Worm (Caenorhabditis elegans) whole organism, young adult: Measurements from ENCODE around the gene fbxa-72.
"Not testable (repeated sequence)": the region's sequence is repeated elsewhere in the genome, so short reads cannot be mapped to it uniquely, and the experiment has no call there.

ENCODE experiments used
- B0261.1 ChIP-seq: sonication (generic microtip); optimal IDR thresholded peaks from 2 replicates; lab custom pipeline; 2016; ENCODE audit warnings: mild to moderate bottlenecking, missing genetic modification characterization, moderate library complexity, missing compliant biosample characterization
- B0336.3 ChIP-seq: fragments of 200-800 bp; sonication (Bioruptor generic); IDR thresholded peaks from 2 replicates; pipeline ENCODE4 v1.3.6; 2022; ENCODE audit warnings: missing genetic modification characterization, missing compliant biosample characterization
- D2030.7 ChIP-seq: fragments of 200-800 bp; sonication (Bioruptor generic); IDR thresholded peaks from 2 replicates; pipeline ENCODE4 v1.3.6; 2022; ENCODE audit warnings: missing genetic modification reagents, missing genetic modification characterization, missing compliant biosample characterization
- F33H1.4 ChIP-seq: fragments of 200-800 bp; sonication (Bioruptor generic); IDR thresholded peaks from 2 replicates; pipeline ENCODE4 v1.3.6; 2022; ENCODE audit warnings: missing genetic modification reagents, missing genetic modification characterization, missing compliant biosample characterization
- F37B4.10 ChIP-seq: fragments of 200-800 bp; sonication (Bioruptor generic); IDR thresholded peaks from 2 replicates; pipeline ENCODE4 v1.3.6; 2022; ENCODE audit warnings: missing genetic modification characterization, missing compliant biosample characterization
- F39B2.1 ChIP-seq: fragments of 200-800 bp; sonication (Bioruptor generic); IDR thresholded peaks from 2 replicates; pipeline ENCODE4 v1.3.6; 2022; ENCODE audit warnings: missing genetic modification reagents, missing genetic modification characterization, missing compliant biosample characterization
- T07F8.4 ChIP-seq: sonication (generic microtip); optimal IDR thresholded peaks from 2 replicates; lab custom pipeline; 2016; ENCODE audit warnings: mild to moderate bottlenecking, missing genetic modification characterization, moderate library complexity, missing compliant biosample characterization
- Y53F4B.3 ChIP-seq: fragments of 200-800 bp; sonication (Bioruptor generic); IDR thresholded peaks from 2 replicates; pipeline ENCODE4 v1.3.6; 2022; ENCODE audit warnings: missing genetic modification reagents, missing genetic modification characterization, missing compliant biosample characterization
- Y53G8AR.9 ChIP-seq: fragments of 200-800 bp; sonication (Bioruptor generic); conservative IDR thresholded peaks from 2 replicates; pipeline ENCODE4 v1.3.6; 2022; ENCODE audit warnings: missing genetic modification reagents, missing genetic modification characterization, missing compliant biosample characterization
- Y67H2A.10 ChIP-seq: fragments of 200-800 bp; sonication (Bioruptor generic); conservative IDR thresholded peaks from 2 replicates; pipeline ENCODE4 v1.3.6; 2022; ENCODE audit warnings: missing genetic modification reagents, missing genetic modification characterization, missing compliant biosample characterization
- ZK185.1 ChIP-seq: sonication (generic microtip); optimal IDR thresholded peaks from 2 replicates; lab custom pipeline; 2016; ENCODE audit warnings: mild to moderate bottlenecking, missing genetic modification characterization, missing compliant biosample characterization; ENCODE audit not compliant: poor library complexity, severe bottlenecking
- aptf-3 ChIP-seq: fragments of 200-800 bp; sonication (Bioruptor generic); IDR thresholded peaks from 2 replicates; pipeline ENCODE4 v1.3.6; 2022; ENCODE audit warnings: missing genetic modification characterization, missing compliant biosample characterization
- attf-3 ChIP-seq: fragments of 200-800 bp; sonication (Bioruptor generic); conservative IDR thresholded peaks from 2 replicates; pipeline ENCODE4 v1.3.6; 2022; ENCODE audit warnings: missing genetic modification reagents, missing genetic modification characterization, missing compliant biosample characterization
- ccch-3 ChIP-seq: fragments of 200-800 bp; sonication (Bioruptor generic); optimal IDR thresholded peaks from 2 replicates; lab custom pipeline; 2018; ENCODE audit warnings: mild to moderate bottlenecking, missing genetic modification characterization, missing compliant biosample characterization
- ceh-40 ChIP-seq: fragments of 200-800 bp; sonication (Bioruptor generic); IDR thresholded peaks from 2 replicates; pipeline ENCODE4 v1.3.6; 2022; ENCODE audit warnings: missing genetic modification characterization, missing compliant biosample characterization
- ceh-79 ChIP-seq: sonication (generic microtip); optimal IDR thresholded peaks from 2 replicates; lab custom pipeline; 2017; ENCODE audit warnings: mild to moderate bottlenecking, missing genetic modification characterization, missing compliant biosample characterization
- dpff-1 ChIP-seq: sonication (generic microtip); optimal IDR thresholded peaks from 2 replicates; lab custom pipeline; 2017; ENCODE audit warnings: mild to moderate bottlenecking, missing genetic modification characterization, missing compliant biosample characterization
- egl-44 ChIP-seq: fragments of 200-800 bp; sonication (Bioruptor generic); IDR thresholded peaks from 2 replicates; pipeline ENCODE4 v1.3.6; 2022; ENCODE audit warnings: missing genetic modification reagents, missing genetic modification characterization, missing compliant biosample characterization
- hmg-20 ChIP-seq: fragments of 200-800 bp; sonication (Bioruptor generic); IDR thresholded peaks from 2 replicates; pipeline ENCODE4 v1.3.6; 2022; ENCODE audit warnings: missing genetic modification reagents, missing genetic modification characterization, missing compliant biosample characterization
- hsf-1 ChIP-seq: fragments of 200-800 bp; sonication (Bioruptor generic); IDR thresholded peaks from 2 replicates; pipeline ENCODE4 v1.3.6; 2022; ENCODE audit warnings: missing genetic modification reagents, missing genetic modification characterization, missing compliant biosample characterization
- lin-26 ChIP-seq: fragments of 200-800 bp; sonication (Bioruptor generic); IDR thresholded peaks from 2 replicates; pipeline ENCODE4 v1.3.6; 2022; ENCODE audit warnings: missing genetic modification reagents, missing genetic modification characterization, missing compliant biosample characterization
- lin-35 ChIP-seq, 3 experiments: fragments of 150-350 bp in 2 of 3; sonication (generic microtip) in 1 of 3; optimal IDR thresholded peaks; 2 replicates each; lab custom pipeline; 2014 to 2018; ENCODE audit warnings: missing biosample characterization in 3 of 3, missing genetic modification characterization in 3 of 3, missing genetic modification reagents in 3 of 3
- mcd-1 ChIP-seq: fragments of 200-800 bp; sonication (Bioruptor generic); IDR thresholded peaks from 2 replicates; pipeline ENCODE4 v1.3.6; 2022; ENCODE audit warnings: missing genetic modification reagents, missing genetic modification characterization, missing compliant biosample characterization
- nfya-2 ChIP-seq: fragments of 200-800 bp; sonication (Bioruptor generic); IDR thresholded peaks from 2 replicates; pipeline ENCODE4 v1.3.6; 2022; ENCODE audit warnings: missing genetic modification reagents, missing genetic modification characterization, missing compliant biosample characterization
- nhr-27 ChIP-seq: fragments of 200-800 bp; sonication (Bioruptor generic); optimal IDR thresholded peaks from 2 replicates; lab custom pipeline; 2018; ENCODE audit warnings: mild to moderate bottlenecking, missing genetic modification characterization, moderate library complexity, missing compliant biosample characterization
- nhr-80 ChIP-seq: sonication (generic microtip); optimal IDR thresholded peaks from 2 replicates; lab custom pipeline; 2016; ENCODE audit warnings: missing genetic modification characterization, missing compliant biosample characterization
- rpc-1 ChIP-seq, 2 experiments: fragments of 150-350 bp in 1 of 2; sonication (generic microtip) in 1 of 2; optimal IDR thresholded peaks; 2 replicates each; lab custom pipeline; 2014 to 2018; ENCODE audit warnings: missing biosample characterization in 1 of 2, missing genetic modification characterization in 1 of 2, missing genetic modification reagents in 1 of 2, missing genotype in 1 of 2
- snpc-1.1 ChIP-seq: sonication (generic microtip); optimal IDR thresholded peaks from 2 replicates; lab custom pipeline; 2017; ENCODE audit warnings: missing genetic modification characterization, mild to moderate bottlenecking, missing compliant biosample characterization, antibody characterized with exemption, moderate library complexity, missing genotype, missing genetic modification reagents; ENCODE audit not compliant: insufficient read depth
- snpc-3.4 ChIP-seq: sonication (generic microtip); optimal IDR thresholded peaks from 2 replicates; lab custom pipeline; 2017; ENCODE audit warnings: missing genetic modification characterization, mild to moderate bottlenecking, missing compliant biosample characterization, antibody characterized with exemption, moderate library complexity, missing genotype, missing genetic modification reagents
- tbp1 ChIP-seq: fragments of 200-800 bp; sonication (Bioruptor generic); optimal IDR thresholded peaks from 2 replicates; lab custom pipeline; 2018; ENCODE audit warnings: mild to moderate bottlenecking, missing genetic modification characterization, missing compliant biosample characterization
- unc-62 ChIP-seq: fragments of 150-350 bp; optimal IDR thresholded peaks from 2 replicates; lab custom pipeline; 2014; ENCODE audit warnings: missing biosample characterization, missing genetic modification reagents, missing genetic modification characterization
- ztf-25 ChIP-seq: fragments of 200-800 bp; sonication (Bioruptor generic); IDR thresholded peaks from 2 replicates; pipeline ENCODE4 v1.3.6; 2022; ENCODE audit warnings: missing genetic modification reagents, missing genetic modification characterization, missing compliant biosample characterization
- ztf-26 ChIP-seq: sonication (generic microtip); optimal IDR thresholded peaks from 2 replicates; lab custom pipeline; 2017; ENCODE audit warnings: missing genetic modification characterization, missing compliant biosample characterization

fbxa-72 gene

DNA sequence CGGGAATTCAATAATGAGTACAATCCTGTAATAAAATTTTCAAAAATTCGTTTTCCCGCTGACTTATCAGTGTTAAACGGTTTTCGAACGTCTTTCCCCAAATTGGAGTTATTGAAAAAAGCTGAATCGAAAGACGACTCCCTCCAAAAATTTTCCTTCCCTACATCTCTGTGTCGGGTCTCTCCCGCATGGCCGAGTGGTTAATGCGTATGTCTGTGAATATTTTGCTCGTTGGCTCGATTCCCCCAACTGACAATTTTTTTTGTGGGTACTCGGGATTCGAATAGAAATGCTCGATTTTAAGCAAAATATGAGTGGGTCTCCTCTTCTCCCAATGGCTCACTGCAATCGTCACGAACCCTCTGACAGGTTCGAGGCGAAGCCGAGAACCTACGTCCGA is 29.9 kb upstream of the fbxa-72 start:
- TF ChIP-seq rpc-1 (optimal IDR thresholded peaks at IDR 0.05; lab: Kevin White, UChicago), result not testable (repeated sequence)
- TF ChIP-seq rpc-1 (tag; optimal IDR thresholded peaks at IDR 0.05; lab: Kevin White, UChicago) (peak; percentile 50), D2030.7 (GFP tag; lab: Robert Waterston, UW) (peak; percentile 26; the same call in 1 of the 2 replicates), lin-26 (GFP tag; lab: Robert Waterston, UW) (peak; percentile 87), ztf-25 (GFP tag; lab: Robert Waterston, UW) (peak; percentile 67; the same call in 1 of the 2 replicates), B0261.1 (peak; percentile 54), tbp1 (GFP tag; lab: Kevin White, UChicago) (peak; percentile 82), aptf-3 (GFP tag; lab: Robert Waterston, UW) (0 out of 2 replicates have a peak, but pooled peaks have one; percentile 31)

DNA sequence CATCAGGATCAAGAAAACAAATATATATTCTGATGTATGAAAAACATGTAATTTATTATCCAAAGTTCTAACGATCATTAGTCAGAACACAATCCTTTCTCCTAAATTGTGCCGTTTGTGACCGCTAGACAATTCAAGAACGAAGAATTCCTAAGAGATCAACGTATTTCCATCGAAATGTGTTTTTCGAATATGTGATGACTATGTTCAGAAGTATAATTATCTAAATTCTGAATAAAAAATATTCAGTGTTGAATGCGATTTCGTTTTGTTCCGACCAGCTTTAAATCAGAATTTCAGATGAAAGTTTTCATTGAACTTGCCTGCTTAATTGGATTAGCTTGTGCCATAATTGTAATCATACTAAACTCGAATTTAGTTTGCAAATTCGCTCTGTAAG is 25.7 kb upstream of the fbxa-72 start, which contains the start of gene srbc-37:
Gene srbc-37, plus strand, starts transcription at position 301 of the 400 bp plus-strand sequence.
- no peak for TF ChIP-seq F39B2.1 (GFP tag; lab: Robert Waterston, UW)
- TF ChIP-seq ccch-3, result no peak
- TF ChIP-seq ZK185.1 (tag; lab: Kevin White, UChicago), result no peak
- TF ChIP-seq F33H1.4 (GFP tag; lab: Robert Waterston, UW), result no peak
- TF ChIP-seq ceh-79 (tag; lab: Kevin White, UChicago), result no peak
- TF ChIP-seq, all 124 proteins: peak for 0

DNA sequence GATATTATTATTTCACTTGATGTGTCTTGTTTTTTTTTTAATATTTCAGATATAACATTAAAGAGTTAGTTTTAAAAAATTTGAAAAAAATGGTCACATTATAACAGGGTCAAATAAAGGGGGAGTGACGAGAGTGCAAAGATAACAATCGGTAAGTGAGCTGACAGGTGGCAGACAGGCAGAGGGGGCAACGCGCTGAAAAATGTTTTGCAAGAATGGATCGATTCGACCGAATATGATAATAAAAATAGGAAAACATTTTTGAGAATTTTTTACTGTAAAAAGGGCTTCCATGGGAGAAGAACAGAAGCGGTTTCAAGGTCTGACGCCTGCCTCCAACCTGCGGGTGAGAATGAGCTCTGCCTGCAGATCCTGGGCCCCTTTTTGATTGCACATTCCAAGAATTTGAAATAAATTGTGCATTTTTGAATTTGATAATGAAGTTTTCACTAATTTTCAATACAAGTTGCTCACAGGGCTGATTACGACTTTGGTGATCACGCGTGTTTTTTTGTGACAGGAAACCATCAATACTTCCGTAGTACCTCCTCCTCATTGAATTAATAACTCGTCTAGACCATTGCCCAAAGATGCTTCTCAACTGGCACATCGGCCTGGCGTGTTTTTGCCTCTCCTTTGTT is 23.1 kb upstream of the fbxa-72 start, which contains the start of the genes ugt-29 and srx-5:
Gene ugt-29, minus strand, starts transcription at position 101 of the 641 bp plus-strand sequence.
Gene srx-5, plus strand, starts transcription at position 591 of the 641 bp plus-strand sequence.
- TF ChIP-seq egl-44, result no peak
- peak; percentile 39 for TF ChIP-seq nhr-80 (tag; lab: Kevin White, UChicago)

DNA sequence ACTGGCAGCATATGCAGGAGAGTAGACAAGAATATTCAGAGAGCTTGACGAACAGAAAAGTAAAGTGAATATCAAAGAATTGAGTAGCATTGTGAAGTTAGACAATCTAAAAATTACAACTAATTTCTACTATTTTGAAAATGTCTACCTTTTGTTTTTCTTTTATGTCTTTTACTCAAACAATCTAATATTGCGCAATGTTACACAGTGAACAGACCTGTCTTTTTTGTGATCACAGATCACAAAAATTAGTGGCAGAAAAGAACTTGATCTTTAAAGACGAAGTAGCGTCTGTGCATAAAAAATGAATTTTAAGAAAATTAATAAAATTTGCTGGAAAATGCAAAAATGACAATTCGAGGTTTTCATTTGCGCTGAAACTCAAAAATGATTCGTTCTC is 22.5 kb upstream of the fbxa-72 start:
- TF ChIP-seq lin-35 (GFP tag; optimal IDR thresholded peaks at IDR 0.05; lab: Kevin White, UChicago), result no peak
- TF ChIP-seq hmg-20 (GFP tag; lab: Robert Waterston, UW), result no peak
- TF ChIP-seq Y53F4B.3 (GFP tag; lab: Robert Waterston, UW), result no peak
- no peak for TF ChIP-seq snpc-1.1
- no peak for TF ChIP-seq Y67H2A.10 (GFP tag; lab: Robert Waterston, UW)
- TF ChIP-seq dpff-1 (tag; lab: Kevin White, UChicago), result no peak
- TF ChIP-seq nfya-2 (GFP tag; lab: Robert Waterston, UW), result no peak
- TF ChIP-seq nhr-27, result no peak
- no peak for TF ChIP-seq F37B4.10 (GFP tag; lab: Robert Waterston, UW)
- TF ChIP-seq ztf-26 (tag; lab: Kevin White, UChicago), result no peak
- no peak for TF ChIP-seq attf-3
- no peak for TF ChIP-seq snpc-3.4
- TF ChIP-seq B0336.3 (GFP tag; lab: Robert Waterston, UW), result no peak
- no peak for TF ChIP-seq unc-62
- TF ChIP-seq T07F8.4, result no peak
- no peak for TF ChIP-seq hsf-1 (GFP tag; lab: Robert Waterston, UW)
- TF ChIP-seq mcd-1 (GFP tag; lab: Robert Waterston, UW), result no peak
- no peak for TF ChIP-seq ceh-40 (GFP tag; lab: Robert Waterston, UW)
- TF ChIP-seq Y53G8AR.9 (GFP tag; lab: Robert Waterston, UW), result no peak
